Worm (Caenorhabditis elegans) whole organism, L1 larva: Measurements from ENCODE around the gene rps-25.

Experiments used
- C16A3.4 ChIP-seq: fragments of 150-350 bp; optimal IDR thresholded peaks from 2 replicates; lab custom pipeline; 2014; ENCODE audit warnings: missing biosample characterization, missing genetic modification characterization
- F16B12.6 ChIP-seq: fragments of 150-350 bp; optimal IDR thresholded peaks from 2 replicates; lab custom pipeline; 2014; ENCODE audit warnings: missing biosample characterization, missing genetic modification characterization
- Y116A8C.19 ChIP-seq: sonication (generic microtip); optimal IDR thresholded peaks from 2 replicates; lab custom pipeline; 2016; ENCODE audit warnings: missing compliant biosample characterization, missing genetic modification characterization, borderline replicate concordance
- ama-1 ChIP-seq: fragments of 150-350 bp; optimal IDR thresholded peaks from 2 replicates; lab custom pipeline; 2014
- blmp-1 ChIP-seq: fragments of 150-350 bp; optimal IDR thresholded peaks from 2 replicates; lab custom pipeline; 2014; ENCODE audit warnings: missing biosample characterization, missing genetic modification characterization
- ceh-8 ChIP-seq: fragments of 200-800 bp; sonication (Bioruptor generic); optimal IDR thresholded peaks from 2 replicates; lab custom pipeline; 2018; ENCODE audit warnings: mild to moderate bottlenecking, missing genetic modification characterization, moderate library complexity, missing compliant biosample characterization
- ceh-90 ChIP-seq: sonication (generic microtip); optimal IDR thresholded peaks from 2 replicates; lab custom pipeline; 2016; ENCODE audit warnings: missing genetic modification characterization, missing compliant biosample characterization
- dpl-1 ChIP-seq, 3 experiments: fragments of 150-350 bp in 2 of 3; sonication (generic microtip) in 1 of 3; optimal IDR thresholded peaks; 2 replicates each; lab custom pipeline; 2014 to 2017; ENCODE audit warnings: missing biosample characterization in 3 of 3, missing genetic modification characterization in 3 of 3, missing genetic modification reagents in 3 of 3
- dsc-1 ChIP-seq: sonication (generic microtip); optimal IDR thresholded peaks from 2 replicates; lab custom pipeline; 2016; ENCODE audit warnings: mild to moderate bottlenecking, missing genetic modification characterization, missing compliant biosample characterization
- efl-1 ChIP-seq, 4 experiments: fragments of 150-350 bp; optimal IDR thresholded peaks in 3 of 4; peaks in 1 of 4; 1 replicate in 1 of 4; 2 replicates in 3 of 4; lab custom pipeline; 2014; ENCODE audit warnings: missing biosample characterization in 2 of 4, missing genetic modification characterization in 2 of 4, missing genetic modification reagents in 2 of 4
- egl-27 ChIP-seq, 2 experiments: fragments of 150-350 bp in 1 of 2; sonication (generic microtip); optimal IDR thresholded peaks; 3 replicates each; lab custom pipeline; 2017 to 2018; ENCODE audit warnings: missing biosample characterization in 2 of 2, missing genetic modification characterization in 2 of 2, missing genetic modification reagents in 2 of 2
- elt-2 ChIP-seq: sonication (generic microtip); optimal IDR thresholded peaks from 2 replicates; lab custom pipeline; 2016; ENCODE audit warnings: missing genetic modification characterization, mild to moderate bottlenecking, inconsistent platforms, missing compliant biosample characterization, missing genetic modification reagents
- elt-3 ChIP-seq, 6 experiments: fragments of 150-350 bp in 1 of 6; sonication (generic microtip); optimal IDR thresholded peaks; 2 replicates each; lab custom pipeline; 2017 to 2018; ENCODE audit warnings: missing biosample characterization in 6 of 6, missing genetic modification characterization in 6 of 6, inconsistent platforms in 1 of 6
- grh-1 ChIP-seq: fragments of 200-800 bp; sonication (Bioruptor generic); IDR thresholded peaks from 2 replicates; pipeline ENCODE4 v1.3.6; 2022; ENCODE audit warnings: missing genetic modification reagents, missing genetic modification characterization, missing compliant biosample characterization
- hpl-2 ChIP-seq: fragments of 150-350 bp; optimal IDR thresholded peaks from 2 replicates; lab custom pipeline; 2014; ENCODE audit warnings: missing biosample characterization, missing genetic modification reagents, missing genetic modification characterization
- irx-1 ChIP-seq: sonication (generic microtip); optimal IDR thresholded peaks from 2 replicates; lab custom pipeline; 2016; ENCODE audit warnings: missing genetic modification characterization, missing compliant biosample characterization
- isw-1 ChIP-seq: fragments of 200-800 bp; sonication (Bioruptor generic); IDR thresholded peaks from 2 replicates; pipeline ENCODE4 v1.3.6; 2022; ENCODE audit warnings: missing genetic modification characterization, missing compliant biosample characterization
- lin-13 ChIP-seq: fragments of 150-350 bp; optimal IDR thresholded peaks from 2 replicates; lab custom pipeline; 2014; ENCODE audit warnings: missing biosample characterization, missing genetic modification reagents, missing genetic modification characterization
- lin-14 ChIP-seq: fragments of 200-800 bp; sonication (Bioruptor generic); optimal IDR thresholded peaks from 2 replicates; lab custom pipeline; 2018; ENCODE audit warnings: mild to moderate bottlenecking, missing genetic modification characterization, moderate library complexity, missing compliant biosample characterization
- lin-35 ChIP-seq, 2 experiments: fragments of 150-350 bp; optimal IDR thresholded peaks; 2 replicates each; lab custom pipeline; 2014; ENCODE audit warnings: missing biosample characterization in 2 of 2, missing genetic modification characterization in 2 of 2, missing genetic modification reagents in 2 of 2
- lin-39 ChIP-seq: fragments of 150-350 bp; optimal IDR thresholded peaks from 2 replicates; lab custom pipeline; 2014; ENCODE audit warnings: missing biosample characterization, missing genetic modification reagents, missing genetic modification characterization
- lir-3 ChIP-seq: sonication (generic microtip); optimal IDR thresholded peaks from 2 replicates; lab custom pipeline; 2016; ENCODE audit warnings: mild to moderate bottlenecking, missing genetic modification characterization, moderate library complexity, missing compliant biosample characterization; ENCODE audit not compliant: poor library complexity
- lsy-2 ChIP-seq, 2 experiments: fragments of 150-350 bp; optimal IDR thresholded peaks; 2 replicates each; lab custom pipeline; 2014; ENCODE audit warnings: missing biosample characterization in 2 of 2, missing genetic modification characterization in 2 of 2
- mab-9 ChIP-seq: fragments of 200-800 bp; sonication (Bioruptor generic); IDR thresholded peaks from 2 replicates; pipeline ENCODE4 v1.3.6; 2022; ENCODE audit warnings: missing genetic modification reagents, missing genetic modification characterization, missing compliant biosample characterization
- mep-1 ChIP-seq: fragments of 150-350 bp; optimal IDR thresholded peaks from 2 replicates; lab custom pipeline; 2014; ENCODE audit warnings: missing biosample characterization, missing genetic modification characterization
- nhr-11 ChIP-seq: fragments of 150-350 bp; optimal IDR thresholded peaks from 2 replicates; lab custom pipeline; 2014; ENCODE audit warnings: missing biosample characterization, missing genetic modification characterization
- nhr-19 ChIP-seq: fragments of 200-800 bp; sonication (Bioruptor generic); conservative IDR thresholded peaks from 2 replicates; pipeline ENCODE4 v1.3.6; 2022; ENCODE audit warnings: missing genetic modification characterization, missing compliant biosample characterization
- nhr-20 ChIP-seq: sonication (generic microtip); optimal IDR thresholded peaks from 2 replicates; lab custom pipeline; 2016; ENCODE audit warnings: mild to moderate bottlenecking, missing genetic modification characterization, missing compliant biosample characterization
- nhr-237 ChIP-seq: fragments of 150-350 bp; optimal IDR thresholded peaks from 2 replicates; lab custom pipeline; 2014; ENCODE audit warnings: missing biosample characterization, missing genetic modification characterization
- nhr-47 ChIP-seq: sonication (generic microtip); optimal IDR thresholded peaks from 2 replicates; lab custom pipeline; 2016; ENCODE audit warnings: mild to moderate bottlenecking, missing genetic modification characterization, moderate library complexity, missing compliant biosample characterization
- nhr-71 ChIP-seq: sonication (generic microtip); optimal IDR thresholded peaks from 2 replicates; lab custom pipeline; 2016; ENCODE audit warnings: mild to moderate bottlenecking, missing genetic modification characterization, moderate library complexity, missing compliant biosample characterization
- nhr-84 ChIP-seq: sonication (generic microtip); optimal IDR thresholded peaks from 2 replicates; lab custom pipeline; 2017; ENCODE audit warnings: missing biosample characterization, missing genetic modification characterization
- nhr-85 ChIP-seq: sonication (generic microtip); peaks from one replicate; lab custom pipeline; 2016; ENCODE audit warnings: missing genetic modification characterization, inconsistent platforms, missing compliant biosample characterization
- nhr-90 ChIP-seq: sonication (generic microtip); optimal IDR thresholded peaks from 2 replicates; lab custom pipeline; 2016; ENCODE audit warnings: mild to moderate bottlenecking, missing genetic modification characterization, missing compliant biosample characterization; ENCODE audit not compliant: poor library complexity
- pag-3 ChIP-seq: sonication (generic microtip); optimal IDR thresholded peaks from 2 replicates; lab custom pipeline; 2017; ENCODE audit warnings: missing genetic modification characterization, mild to moderate bottlenecking, missing compliant biosample characterization, antibody characterized with exemption, borderline replicate concordance; ENCODE audit not compliant: insufficient read depth
- rnt-1 ChIP-seq: sonication (generic microtip); optimal IDR thresholded peaks from 2 replicates; lab custom pipeline; 2016; ENCODE audit warnings: mild to moderate bottlenecking, missing genetic modification characterization, moderate library complexity, missing compliant biosample characterization
- snu-23 ChIP-seq: sonication (generic microtip); optimal IDR thresholded peaks from 2 replicates; lab custom pipeline; 2016; ENCODE audit warnings: missing genetic modification characterization, missing compliant biosample characterization
- sptf-1 ChIP-seq: fragments of 150-350 bp; optimal IDR thresholded peaks from 2 replicates; lab custom pipeline; 2014; ENCODE audit warnings: missing biosample characterization, missing genetic modification characterization
- sup-37 ChIP-seq: fragments of 200-800 bp; sonication (Bioruptor generic); optimal IDR thresholded peaks from 2 replicates; lab custom pipeline; 2018; ENCODE audit warnings: mild to moderate bottlenecking, missing genetic modification characterization, missing compliant biosample characterization
- tbx-2 ChIP-seq: sonication (generic microtip); optimal IDR thresholded peaks from 2 replicates; lab custom pipeline; 2016; ENCODE audit warnings: missing genetic modification characterization, missing compliant biosample characterization
- unc-130 ChIP-seq: fragments of 150-350 bp; optimal IDR thresholded peaks from 2 replicates; lab custom pipeline; 2017; ENCODE audit warnings: missing biosample characterization, missing genetic modification characterization, inconsistent platforms
- xbp-1 ChIP-seq: sonication (generic microtip); optimal IDR thresholded peaks from 2 replicates; lab custom pipeline; 2016; ENCODE audit warnings: missing genetic modification characterization, missing compliant biosample characterization
- zip-4 ChIP-seq: fragments of 200-800 bp; sonication (Bioruptor generic); optimal IDR thresholded peaks from 2 replicates; lab custom pipeline; 2018; ENCODE audit warnings: mild to moderate bottlenecking, missing genetic modification characterization, moderate library complexity, missing compliant biosample characterization

The rps-25 gene

DNA sequence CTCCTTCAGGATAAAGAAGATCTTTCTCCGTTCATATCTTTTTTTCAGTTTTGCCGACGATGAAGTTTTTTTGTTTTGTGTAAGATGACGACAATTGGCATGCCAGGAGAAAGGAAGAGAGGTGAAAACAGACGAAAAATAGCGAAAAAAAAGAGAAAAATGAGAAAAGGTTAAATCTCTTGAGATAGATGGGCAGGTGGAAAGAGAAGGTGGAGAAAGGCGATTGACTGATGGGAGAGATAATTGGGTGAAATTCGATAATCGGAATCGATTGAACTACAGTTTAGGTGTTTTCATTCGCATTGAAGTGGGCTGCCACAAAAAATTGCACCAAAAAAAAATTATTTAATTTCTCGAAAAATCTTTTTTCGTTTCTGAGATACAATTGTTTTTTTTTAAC lies 6.8 kb downstream of the rps-25 start:
- TF ChIP-seq nhr-20 (tag; lab: Kevin White, UChicago) (peak; percentile 58), mep-1 (tag; lab: Kevin White, UChicago) (peak; percentile 12), nhr-71 (tag; lab: Kevin White, UChicago) (peak; percentile 16), lin-39 (tag; lab: Kevin White, UChicago) (no peak), pag-3 (tag; lab: Kevin White, UChicago) (peak; percentile 98), lsy-2 (tag; optimal IDR thresholded peaks at IDR 0.05; lab: Kevin White, UChicago) (peak in 1 of 2 experiments; percentile 34), efl-1 (optimal IDR thresholded peaks at IDR 0.05; lab: Kevin White, UChicago) (no peak), efl-1 (GFP tag; optimal IDR thresholded peaks at IDR 0.05 in 1 of 2; lab: Kevin White, UChicago) (peak in 1 of 2 experiments; percentile 90), snu-23 (GFP tag; lab: Kevin White, UChicago) (peak; percentile 42), nhr-237 (no peak), elt-3 (tag; optimal IDR thresholded peaks at IDR 0.05; lab: Kevin White, UChicago) (no peak), lin-14 (peak; percentile 76), blmp-1 (peak; percentile 98), rnt-1 (peak; percentile 29)

DNA sequence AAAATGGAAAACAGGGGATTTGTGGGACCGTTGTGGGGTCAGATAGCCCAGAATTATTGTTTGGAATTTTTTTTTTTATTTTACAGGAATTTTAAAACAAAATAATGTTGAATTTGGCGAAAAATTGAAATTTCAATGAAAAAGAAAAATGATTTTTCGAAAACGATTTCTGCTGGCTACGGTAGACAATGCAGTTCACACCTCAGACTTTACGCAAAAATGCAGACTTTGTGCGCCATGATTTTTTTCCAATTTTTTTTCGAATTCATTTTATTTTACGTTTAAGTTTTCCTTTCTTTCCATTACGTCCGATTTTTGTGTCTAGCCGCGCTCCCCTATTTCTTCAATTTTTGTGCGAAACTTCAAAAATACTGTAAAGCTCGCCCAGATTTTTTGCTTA lies 7.5 kb downstream of the rps-25 start:
- TF ChIP-seq lsy-2 (tag; optimal IDR thresholded peaks at IDR 0.05; lab: Kevin White, UChicago) = peak in 1 of 2 experiments; percentile 72
- TF ChIP-seq elt-2 (tag; lab: Kevin White, UChicago) = no peak

ce11 chrIV:5939122-5939521 lies 8.3 kb downstream of the rps-25 start, which contains the start of gene mcu-1:
mcu-1 (minus strand) TSS chrIV:5939230.
- TF ChIP-seq nhr-47 (tag; lab: Kevin White, UChicago) = peak; percentile 7
- peak; percentile 60 for TF ChIP-seq pag-3 (tag; lab: Kevin White, UChicago)
- no peak for TF ChIP-seq ceh-90 (tag; lab: Kevin White, UChicago)
- peak; percentile 56 for TF ChIP-seq nhr-20 (tag; lab: Kevin White, UChicago)
- TF ChIP-seq blmp-1 = peak; percentile 95
- TF ChIP-seq nhr-85 (tag; lab: Kevin White, UChicago) = peak; percentile 97
- TF ChIP-seq sup-37 (GFP tag; lab: Kevin White, UChicago) = no peak
- TF ChIP-seq dpl-1 (GFP tag; optimal IDR thresholded peaks at IDR 0.05; lab: Kevin White, UChicago) = peak in 1 of 3 experiments; percentile 3
- no peak for TF ChIP-seq ceh-8 (GFP tag; lab: Kevin White, UChicago)
- TF ChIP-seq nhr-71 (tag; lab: Kevin White, UChicago) = peak; percentile 64
- peak; percentile 16 for TF ChIP-seq C16A3.4 (tag; lab: Kevin White, UChicago)
- TF ChIP-seq elt-3 (tag; optimal IDR thresholded peaks at IDR 0.05; lab: Kevin White, UChicago) = peak in 5 of 6 experiments; percentile 80 to 93 (median 89)
- TF ChIP-seq lsy-2 (tag; optimal IDR thresholded peaks at IDR 0.05; lab: Kevin White, UChicago) = peak in 1 of 2 experiments; percentile 48
- peak in 1 of 2 experiments; percentile 68 for TF ChIP-seq lin-35 (GFP tag; optimal IDR thresholded peaks at IDR 0.05; lab: Kevin White, UChicago)
- no peak for TF ChIP-seq lir-3 (tag; lab: Kevin White, UChicago)
- TF ChIP-seq irx-1 (tag; lab: Kevin White, UChicago) = no peak
- TF ChIP-seq grh-1 (GFP tag; lab: Robert Waterston, UW) = peak; percentile 92
- peak; percentile 57 for TF ChIP-seq snu-23 (GFP tag; lab: Kevin White, UChicago)
- peak; percentile 86 for TF ChIP-seq lin-14
- no peak for TF ChIP-seq hpl-2 (GFP tag; lab: Kevin White, UChicago)
- peak; percentile 15 for TF ChIP-seq rnt-1
- TF ChIP-seq nhr-11 (tag; lab: Kevin White, UChicago) = no peak
- no peak for TF ChIP-seq efl-1 (optimal IDR thresholded peaks at IDR 0.05; lab: Kevin White, UChicago)
- peak in 1 of 2 experiments; percentile 92 for TF ChIP-seq efl-1 (GFP tag; optimal IDR thresholded peaks at IDR 0.05 in 1 of 2; lab: Kevin White, UChicago)
- TF ChIP-seq nhr-237 = no peak
- no peak for TF ChIP-seq zip-4 (GFP tag; lab: Kevin White, UChicago)
- peak; percentile 34 for TF ChIP-seq nhr-90 (tag; lab: Kevin White, UChicago)
- peak; percentile 57 for TF ChIP-seq tbx-2
- TF ChIP-seq nhr-19 (GFP tag; lab: Robert Waterston, UW) = peak; percentile 17; the same call in 1 of the 2 replicates

ce11 chrIV:5937106-5937505 lies 10.3 kb downstream of the rps-25 start:
- no peak for TF ChIP-seq Y116A8C.19 (tag; lab: Kevin White, UChicago)
- no peak for TF ChIP-seq sptf-1 (tag; lab: Kevin White, UChicago)
- no peak for TF ChIP-seq lin-13
- no peak for TF ChIP-seq rnt-1
- TF ChIP-seq ceh-8 (GFP tag; lab: Kevin White, UChicago) = no peak
- TF ChIP-seq isw-1 = no peak
- TF ChIP-seq egl-27 (tag; optimal IDR thresholded peaks at IDR 0.05; lab: Kevin White, UChicago) = no peak
- TF ChIP-seq unc-130 (tag; lab: Kevin White, UChicago) = no peak
- no peak for TF ChIP-seq nhr-84 (tag; lab: Kevin White, UChicago)
- TF ChIP-seq lsy-2 (tag; optimal IDR thresholded peaks at IDR 0.05; lab: Kevin White, UChicago) = no peak
- TF ChIP-seq elt-3 (tag; optimal IDR thresholded peaks at IDR 0.05; lab: Kevin White, UChicago) = no peak
- TF ChIP-seq dsc-1 = no peak
- TF ChIP-seq mab-9 = no peak
- TF ChIP-seq F16B12.6 (tag; lab: Kevin White, UChicago) = no peak
- TF ChIP-seq xbp-1 (tag; lab: Kevin White, UChicago) = no peak
- no peak for TF ChIP-seq tbx-2
- no peak for TF ChIP-seq ama-1 (lab: Kevin White, UChicago)
